Worm (Caenorhabditis elegans) whole organism, L2 larva: ENCODE data around the gene C16A11.5.
A peak's percentile ranks its signal among the peaks of the same experiment; 100 is the strongest.

Experiments used
- C34F6.9 ChIP-seq: fragments of 150-350 bp; optimal IDR thresholded peaks from 2 replicates; lab custom pipeline; 2014; ENCODE audit warnings: missing biosample characterization, missing genetic modification characterization
- F13H6.1 ChIP-seq: sonication (generic microtip); optimal IDR thresholded peaks from 2 replicates; lab custom pipeline; 2016; ENCODE audit warnings: missing genetic modification characterization, missing compliant biosample characterization
- R02D3.7 ChIP-seq: fragments of 150-350 bp; optimal IDR thresholded peaks from 2 replicates; lab custom pipeline; 2014; ENCODE audit warnings: missing biosample characterization, missing genetic modification characterization
- ZK546.5 ChIP-seq: sonication (generic microtip); optimal IDR thresholded peaks from 2 replicates; lab custom pipeline; 2017; ENCODE audit warnings: missing biosample characterization, missing genetic modification characterization
- alr-1 ChIP-seq: fragments of 150-350 bp; optimal IDR thresholded peaks from 2 replicates; lab custom pipeline; 2014; ENCODE audit warnings: missing biosample characterization, missing genetic modification characterization
- aly-2 ChIP-seq: fragments of 150-350 bp; optimal IDR thresholded peaks from 2 replicates; lab custom pipeline; 2014; ENCODE audit warnings: missing biosample characterization, missing genetic modification characterization
- ama-1 ChIP-seq: fragments of 150-350 bp; optimal IDR thresholded peaks from 2 replicates; lab custom pipeline; 2018; ENCODE audit warnings: inconsistent platforms
- blmp-1 ChIP-seq: sonication (generic microtip); optimal IDR thresholded peaks from 2 replicates; lab custom pipeline; 2017; ENCODE audit warnings: missing genetic modification characterization, mild to moderate bottlenecking, missing compliant biosample characterization, antibody characterized with exemption, moderate library complexity; ENCODE audit not compliant: insufficient read depth
- ceh-16 ChIP-seq: fragments of 150-350 bp; optimal IDR thresholded peaks from 2 replicates; lab custom pipeline; 2014; ENCODE audit warnings: missing biosample characterization, missing genetic modification characterization
- ceh-82 ChIP-seq: fragments of 150-350 bp; optimal IDR thresholded peaks from 2 replicates; lab custom pipeline; 2014; ENCODE audit warnings: missing biosample characterization, missing genetic modification characterization
- crh-2 ChIP-seq: sonication (generic microtip); optimal IDR thresholded peaks from 2 replicates; lab custom pipeline; 2017; ENCODE audit warnings: missing biosample characterization, missing genetic modification characterization
- dmd-4 ChIP-seq: sonication (generic microtip); optimal IDR thresholded peaks from 2 replicates; lab custom pipeline; 2017; ENCODE audit warnings: missing biosample characterization, missing genetic modification characterization
- egl-27 ChIP-seq: sonication (generic microtip); optimal IDR thresholded peaks from 3 replicates; lab custom pipeline; 2017; ENCODE audit warnings: missing biosample characterization, missing genetic modification reagents, missing genetic modification characterization
- elt-1 ChIP-seq: fragments of 150-350 bp; optimal IDR thresholded peaks from 2 replicates; lab custom pipeline; 2014; ENCODE audit warnings: missing biosample characterization, missing genetic modification characterization
- fos-1 ChIP-seq: fragments of 150-350 bp; optimal IDR thresholded peaks from 2 replicates; lab custom pipeline; 2014; ENCODE audit warnings: missing biosample characterization, missing genetic modification characterization
- gmeb-1 ChIP-seq: fragments of 150-350 bp; optimal IDR thresholded peaks from 2 replicates; lab custom pipeline; 2014; ENCODE audit warnings: missing biosample characterization, missing genetic modification characterization
- lin-11 ChIP-seq: fragments of 150-350 bp; sonication (generic microtip); optimal IDR thresholded peaks from 2 replicates; lab custom pipeline; 2014; ENCODE audit warnings: missing biosample characterization, missing genetic modification characterization, inconsistent platforms, mixed read lengths
- lin-39 ChIP-seq: fragments of 150-350 bp; optimal IDR thresholded peaks from 2 replicates; lab custom pipeline; 2014; ENCODE audit warnings: missing biosample characterization, missing genetic modification reagents, missing genetic modification characterization
- lsy-2 ChIP-seq, 2 experiments: fragments of 150-350 bp in 1 of 2; sonication (generic microtip) in 1 of 2; optimal IDR thresholded peaks; 2 replicates each; lab custom pipeline; 2014 to 2017; ENCODE audit warnings: missing biosample characterization in 2 of 2, missing genetic modification characterization in 2 of 2
- mab-5 ChIP-seq: fragments of 150-350 bp; optimal IDR thresholded peaks from 2 replicates; lab custom pipeline; 2014; ENCODE audit warnings: missing biosample characterization, missing genetic modification characterization
- mbf-1 ChIP-seq: sonication (generic microtip); optimal IDR thresholded peaks from 2 replicates; lab custom pipeline; 2017; ENCODE audit warnings: missing biosample characterization, missing genetic modification characterization
- mdl-1 ChIP-seq, 2 experiments: fragments of 150-350 bp in 1 of 2; sonication (generic microtip) in 1 of 2; optimal IDR thresholded peaks; 2 replicates each; lab custom pipeline; 2017; ENCODE audit warnings: missing biosample characterization in 2 of 2, missing genetic modification characterization in 2 of 2
- nhr-12 ChIP-seq: fragments of 150-350 bp; optimal IDR thresholded peaks from 2 replicates; lab custom pipeline; 2014; ENCODE audit warnings: missing biosample characterization, missing genetic modification characterization
- nhr-129 ChIP-seq: fragments of 150-350 bp; optimal IDR thresholded peaks from 2 replicates; lab custom pipeline; 2014; ENCODE audit warnings: missing biosample characterization, missing genetic modification characterization
- nhr-21 ChIP-seq: fragments of 150-350 bp; optimal IDR thresholded peaks from 2 replicates; lab custom pipeline; 2014; ENCODE audit warnings: missing biosample characterization, missing genetic modification characterization
- nhr-23 ChIP-seq: fragments of 150-350 bp; optimal IDR thresholded peaks from 2 replicates; lab custom pipeline; 2014; ENCODE audit warnings: missing biosample characterization, missing genetic modification reagents, missing genetic modification characterization
- nhr-237 ChIP-seq: fragments of 150-350 bp; optimal IDR thresholded peaks from 2 replicates; lab custom pipeline; 2014; ENCODE audit warnings: missing biosample characterization, missing genetic modification characterization
- nhr-25 ChIP-seq: fragments of 150-350 bp; sonication (generic microtip); optimal IDR thresholded peaks from 3 replicates; lab custom pipeline; 2014; ENCODE audit warnings: missing biosample characterization, missing genetic modification characterization
- nhr-6 ChIP-seq: fragments of 150-350 bp; optimal IDR thresholded peaks from 2 replicates; lab custom pipeline; 2014; ENCODE audit warnings: missing biosample characterization, missing genetic modification characterization
- peb-1 ChIP-seq: fragments of 150-350 bp; optimal IDR thresholded peaks from 2 replicates; lab custom pipeline; 2014; ENCODE audit warnings: missing biosample characterization, missing genetic modification characterization
- unc-39 ChIP-seq: fragments of 150-350 bp; optimal IDR thresholded peaks from 2 replicates; lab custom pipeline; 2014; ENCODE audit warnings: missing biosample characterization, missing genetic modification characterization
- unc-55 ChIP-seq: fragments of 150-350 bp; sonication (generic microtip); optimal IDR thresholded peaks from 3 replicates; lab custom pipeline; 2014; ENCODE audit warnings: missing biosample characterization, missing genetic modification reagents, missing genetic modification characterization
- unc-62 ChIP-seq: fragments of 150-350 bp; optimal IDR thresholded peaks from 2 replicates; lab custom pipeline; 2014; ENCODE audit warnings: missing biosample characterization, missing genetic modification reagents, missing genetic modification characterization
- zag-1 ChIP-seq: fragments of 150-350 bp; optimal IDR thresholded peaks from 2 replicates; lab custom pipeline; 2014; ENCODE audit warnings: missing biosample characterization, missing genetic modification characterization
- ztf-11 ChIP-seq: sonication (generic microtip); optimal IDR thresholded peaks from 2 replicates; lab custom pipeline; 2017; ENCODE audit warnings: missing biosample characterization, missing genetic modification characterization
- ztf-4 ChIP-seq: fragments of 150-350 bp; optimal IDR thresholded peaks from 2 replicates; lab custom pipeline; 2014; ENCODE audit warnings: missing biosample characterization, missing genetic modification characterization

Gene C16A11.5

DNA sequence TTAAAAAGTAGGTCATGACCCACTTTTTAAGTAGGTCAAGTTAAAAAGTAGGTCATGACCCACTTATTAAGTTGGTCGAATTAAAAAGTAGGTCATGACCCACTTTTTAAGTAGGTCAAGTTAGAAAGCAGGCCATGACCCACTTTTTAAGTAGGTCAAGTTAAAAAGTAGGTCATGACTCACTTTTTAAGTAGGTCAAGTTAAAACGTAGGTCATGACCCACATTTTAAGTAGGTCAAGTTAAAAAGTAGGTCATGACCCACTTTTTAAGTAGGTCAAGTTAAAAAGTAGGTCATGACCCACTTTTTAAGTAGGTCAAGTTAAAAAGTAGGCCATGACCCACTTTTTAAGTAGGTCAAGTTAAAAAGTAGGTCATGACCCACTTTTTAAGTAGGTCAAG, 20.5 kb upstream of the C16A11.5 start:
- peak; percentile 4 for TF ChIP-seq unc-55 (GFP tag; lab: Kevin White, UChicago)

DNA sequence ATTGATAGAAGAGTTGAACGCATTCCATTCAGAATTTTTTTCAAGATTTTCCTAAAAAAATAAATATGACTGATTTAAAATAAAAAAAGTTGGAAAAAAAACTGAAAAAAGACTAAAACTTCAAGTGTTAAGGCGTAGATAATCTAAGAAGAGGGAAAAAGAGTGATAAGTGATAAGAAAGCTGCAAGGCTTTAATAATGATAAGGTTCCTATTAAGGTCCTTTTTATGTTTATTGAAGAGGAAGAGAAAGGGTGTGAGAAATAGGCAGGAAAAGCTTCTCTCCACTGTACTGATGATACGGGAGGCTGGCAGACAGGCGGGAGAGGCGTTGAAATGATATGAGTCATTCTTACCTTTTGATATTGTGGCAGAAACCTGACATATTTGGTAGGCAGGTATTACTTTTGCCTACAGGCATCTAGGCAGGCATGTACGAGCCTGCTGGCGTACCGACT, 19.3 kb upstream of the C16A11.5 start, which contains the start of gene mth-1:
Gene mth-1 (minus strand): TSS at position 51 of the 456 bp plus-strand sequence.
- no peak for TF ChIP-seq lsy-2 (tag; optimal IDR thresholded peaks at IDR 0.05; lab: Kevin White, UChicago)
- no peak for TF ChIP-seq nhr-237
- no peak for TF ChIP-seq nhr-6
- TF ChIP-seq aly-2 (tag; lab: Kevin White, UChicago), result no peak
- TF ChIP-seq nhr-23 (tag; lab: Kevin White, UChicago), result no peak
- peak; percentile 68 for TF ChIP-seq fos-1
- TF ChIP-seq, all 48 proteins: peak for 1

DNA sequence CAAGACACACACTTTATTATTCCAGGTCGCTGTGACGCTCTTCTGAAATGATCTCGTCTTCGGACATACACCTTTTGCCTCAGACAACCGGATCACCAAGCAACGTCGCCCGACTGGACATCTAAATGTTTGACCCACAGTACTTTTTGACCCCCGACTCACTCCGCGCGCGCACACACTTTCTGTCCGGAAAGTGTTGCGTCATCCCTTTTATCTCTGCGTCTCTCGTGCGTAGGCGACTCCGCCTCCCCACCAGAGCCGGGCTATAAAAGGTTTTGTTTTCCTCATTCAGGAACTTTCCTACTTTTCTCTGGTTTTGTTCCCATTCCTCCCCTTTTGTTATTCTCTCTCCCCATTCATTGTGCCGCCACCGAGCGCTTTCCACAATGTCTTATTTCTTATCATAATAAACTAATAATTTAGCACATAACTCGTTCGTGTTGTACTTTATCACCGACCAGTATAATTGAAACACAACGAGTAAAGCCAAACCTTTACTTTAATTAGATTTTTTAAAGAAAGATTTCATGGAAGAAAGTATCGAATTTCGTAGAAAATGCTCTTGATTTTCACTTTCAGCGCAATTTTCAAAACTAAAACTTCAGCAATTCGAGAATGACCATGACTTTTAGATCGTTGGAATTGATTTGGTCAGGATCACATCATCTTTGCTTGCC, 13.9 kb upstream of the C16A11.5 start, which contains the start of gene F31D5.6:
Gene F31D5.6 (plus strand): TSS at position 627 of the 677 bp plus-strand sequence.
- no peak for TF ChIP-seq mab-5 (tag; lab: Kevin White, UChicago)
- TF ChIP-seq ztf-11 (tag; lab: Kevin White, UChicago), result no peak
- TF ChIP-seq alr-1 (tag; lab: Kevin White, UChicago), result no peak
- no peak for TF ChIP-seq mdl-1 (tag; optimal IDR thresholded peaks at IDR 0.05; lab: Kevin White, UChicago)
- TF ChIP-seq aly-2 (tag; lab: Kevin White, UChicago), result no peak
- no peak for TF ChIP-seq ztf-4 (tag; lab: Kevin White, UChicago)
- TF ChIP-seq egl-27, result no peak
- TF ChIP-seq elt-1 (tag; lab: Kevin White, UChicago), result no peak
- no peak for TF ChIP-seq lsy-2 (tag; optimal IDR thresholded peaks at IDR 0.05; lab: Kevin White, UChicago)
- no peak for TF ChIP-seq peb-1 (tag; lab: Kevin White, UChicago)
- TF ChIP-seq nhr-237, result no peak
- no peak for TF ChIP-seq nhr-25 (tag; lab: Kevin White, UChicago)
- TF ChIP-seq ZK546.5 (tag; lab: Kevin White, UChicago), result no peak
- no peak for TF ChIP-seq unc-55 (GFP tag; lab: Kevin White, UChicago)

DNA sequence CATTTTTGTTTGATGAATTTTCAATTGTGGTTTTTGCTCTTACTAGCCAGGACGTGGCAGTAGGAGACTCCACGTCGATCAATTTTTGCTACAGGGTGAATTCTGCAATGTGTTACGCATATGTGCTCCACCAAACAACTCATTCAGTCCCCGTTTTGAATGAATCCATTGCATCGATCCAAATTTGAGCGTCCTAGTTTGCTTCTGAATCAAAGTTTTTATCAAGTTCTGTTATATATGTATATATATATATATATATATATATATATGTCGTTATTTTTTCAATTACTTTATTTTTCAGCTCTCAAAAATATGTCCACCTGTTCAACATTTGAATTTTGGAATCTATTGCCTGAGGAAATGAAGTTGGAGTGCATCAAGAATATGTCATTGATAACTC, 12.0 kb upstream of the C16A11.5 start, which contains the start of gene F31D5.7:
Gene F31D5.7 (plus strand): TSS at position 301 of the 400 bp plus-strand sequence.
- TF ChIP-seq fos-1, result no peak
- no peak for TF ChIP-seq crh-2 (tag; lab: Kevin White, UChicago)
- TF ChIP-seq aly-2 (tag; lab: Kevin White, UChicago), result no peak
- no peak for TF ChIP-seq nhr-12
- TF ChIP-seq dmd-4, result no peak
- no peak for TF ChIP-seq unc-62
- TF ChIP-seq nhr-129 (tag; lab: Kevin White, UChicago), result no peak
- TF ChIP-seq mab-5 (tag; lab: Kevin White, UChicago), result no peak
- no peak for TF ChIP-seq F13H6.1
- no peak for TF ChIP-seq lin-11 (tag; lab: Kevin White, UChicago)
- TF ChIP-seq peb-1 (tag; lab: Kevin White, UChicago), result no peak
- no peak for TF ChIP-seq nhr-21 (tag; lab: Kevin White, UChicago)
- TF ChIP-seq ztf-11 (tag; lab: Kevin White, UChicago), result no peak
- TF ChIP-seq nhr-6, result no peak
- no peak for TF ChIP-seq mbf-1 (tag; lab: Kevin White, UChicago)
- no peak for TF ChIP-seq lin-39 (tag; lab: Kevin White, UChicago)
- TF ChIP-seq nhr-237, result no peak

DNA sequence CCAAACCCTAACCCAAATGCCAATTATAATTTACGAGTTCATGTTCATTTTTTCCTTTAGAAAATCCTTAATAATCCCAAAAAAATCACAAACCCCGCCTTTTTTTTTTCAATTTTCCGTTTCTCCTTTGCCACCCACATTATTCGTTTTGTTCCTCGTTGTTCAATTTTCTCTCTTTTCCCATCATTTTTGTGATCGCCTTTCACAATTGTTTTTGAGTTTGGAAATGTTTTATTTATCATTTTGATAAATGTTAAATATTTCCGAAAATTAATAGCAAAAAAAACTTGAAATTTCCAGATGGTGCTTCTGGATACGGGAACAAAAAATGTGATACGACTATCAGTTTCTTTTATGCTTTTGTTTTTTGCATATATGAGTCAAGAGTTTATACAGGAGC, 7.8 kb upstream of the C16A11.5 start, which contains the start of gene F31D5.2:
Gene F31D5.2 (plus strand): TSS at position 301 of the 400 bp plus-strand sequence.
- TF ChIP-seq unc-39 (tag; lab: Kevin White, UChicago), result no peak
- TF ChIP-seq nhr-21 (tag; lab: Kevin White, UChicago), result no peak
- no peak for TF ChIP-seq C34F6.9 (tag; lab: Kevin White, UChicago)
- no peak for TF ChIP-seq gmeb-1
- TF ChIP-seq R02D3.7, result no peak
- TF ChIP-seq aly-2 (tag; lab: Kevin White, UChicago), result no peak
- TF ChIP-seq ama-1 (lab: Kevin White, UChicago), result no peak
- TF ChIP-seq elt-1 (tag; lab: Kevin White, UChicago), result no peak
- TF ChIP-seq, all 48 proteins: peak for 0

DNA sequence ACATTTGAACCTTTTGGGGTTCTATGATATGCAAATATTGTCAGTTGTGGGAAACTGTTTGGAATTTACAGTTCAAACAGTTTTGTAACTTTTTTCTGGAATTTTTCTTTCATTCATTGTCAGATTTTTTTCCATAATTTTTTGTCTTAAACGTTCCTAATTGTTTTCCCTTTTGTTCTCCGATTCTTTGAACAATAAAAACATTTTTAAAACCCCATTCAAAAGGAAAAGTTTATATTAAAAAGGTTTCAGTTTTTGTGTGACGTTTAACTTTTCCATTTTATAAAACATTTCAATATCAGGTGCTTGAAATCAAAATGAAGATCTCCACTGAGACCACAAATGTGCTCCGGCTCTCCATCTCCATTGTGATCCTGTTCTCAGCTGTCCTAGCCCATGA, 4.0 kb upstream of the C16A11.5 start, which contains the start of gene F31D5.1:
Gene F31D5.1 (plus strand): TSS at position 301 of the 400 bp plus-strand sequence.
- TF ChIP-seq nhr-23 (tag; lab: Kevin White, UChicago), result no peak
- no peak for TF ChIP-seq gmeb-1
- TF ChIP-seq mab-5 (tag; lab: Kevin White, UChicago), result no peak
- TF ChIP-seq zag-1, result no peak
- TF ChIP-seq nhr-25 (tag; lab: Kevin White, UChicago), result no peak
- TF ChIP-seq ceh-82 (tag; lab: Kevin White, UChicago), result no peak
- TF ChIP-seq peb-1 (tag; lab: Kevin White, UChicago), result no peak
- no peak for TF ChIP-seq R02D3.7
- TF ChIP-seq fos-1, result no peak
- TF ChIP-seq blmp-1 (tag; lab: Kevin White, UChicago), result no peak
- no peak for TF ChIP-seq egl-27
- TF ChIP-seq ceh-16 (tag; lab: Kevin White, UChicago), result no peak
